Worm (Caenorhabditis elegans): Measurements from ENCODE around the gene C33F10.12.

Gene C33F10.12

ce11 chrII:4806261-4806660 lies 31.3 kb downstream of the C33F10.12 start:
- TF ChIP-seq che-1 (tag; optimal IDR thresholded peaks at IDR 0.05) = no peak
- no peak for TF ChIP-seq ttx-3 (tag; optimal IDR thresholded peaks at IDR 0.05)
- TF ChIP-seq nhr-11 (tag; optimal IDR thresholded peaks at IDR 0.05) = no peak

- TF ChIP-seq rnt-1 (tag; optimal IDR thresholded peaks at IDR 0.05) = peak; percentile 52
- TF ChIP-seq unc-55 (GFP tag; optimal IDR thresholded peaks at IDR 0.05) = peak; percentile 61
- TF ChIP-seq pha-4 (tag; optimal IDR thresholded peaks at IDR 0.05) = no peak
- no peak for TF ChIP-seq ceh-31 (tag; optimal IDR thresholded peaks at IDR 0.05)
- no peak for TF ChIP-seq unc-3 (GFP tag; conservative IDR thresholded peaks at IDR 0.05)
- TF ChIP-seq unc-3 (tag; optimal IDR thresholded peaks at IDR 0.05) = no peak
Measured at ce11 chrII:4805799-4806198, 31.8 kb downstream of the C33F10.12 start.

- TF ChIP-seq elt-2 (tag; optimal IDR thresholded peaks at IDR 0.05) (peak; percentile 80), hlh-15 (tag; optimal IDR thresholded peaks at IDR 0.05) (no peak)
Measured at ce11 chrII:4802917-4803316, 34.6 kb downstream of the C33F10.12 start.

- TF ChIP-seq hlh-8 (tag; optimal IDR thresholded peaks at IDR 0.05) = no peak
- TF ChIP-seq pqm-1 (tag; optimal IDR thresholded peaks at IDR 0.05) = no peak
- TF ChIP-seq madf-2 (tag; optimal IDR thresholded peaks at IDR 0.05) = no peak
- no peak for TF ChIP-seq ceh-2 (tag; optimal IDR thresholded peaks at IDR 0.05)
- TF ChIP-seq Y22D7AL.16 (tag; optimal IDR thresholded peaks at IDR 0.05) = no peak
- TF ChIP-seq ceh-22 (tag; optimal IDR thresholded peaks at IDR 0.05) = no peak
Measured at ce11 chrII:4800524-4800923, 37.0 kb downstream of the C33F10.12 start.

- no peak for TF ChIP-seq ceh-2 (tag; optimal IDR thresholded peaks at IDR 0.05)
- no peak for TF ChIP-seq hlh-13 (GFP tag; optimal IDR thresholded peaks at IDR 0.05)
- no peak for TF ChIP-seq pha-4 (tag; optimal IDR thresholded peaks at IDR 0.05)
- TF ChIP-seq sox-2 (GFP tag; IDR thresholded peaks at IDR 0.05) = no peak
- no peak for TF ChIP-seq odd-2 (tag; optimal IDR thresholded peaks at IDR 0.05)
- no peak for TF ChIP-seq unc-86 (tag; optimal IDR thresholded peaks at IDR 0.05)
- TF ChIP-seq tbx-7 (tag; optimal IDR thresholded peaks at IDR 0.05) = no peak
- TF ChIP-seq madf-2 (tag; optimal IDR thresholded peaks at IDR 0.05) = no peak
Measured at ce11 chrII:4797071-4797470, 40.5 kb downstream of the C33F10.12 start, which contains the start of gene C33F10.14. C33F10.14 (plus strand) TSS chrII:4797371.

- TF ChIP-seq Y22D7AL.16 (tag; optimal IDR thresholded peaks at IDR 0.05) (no peak), sox-4 (tag; optimal IDR thresholded peaks at IDR 0.05) (no peak), ahr-1 (tag; optimal IDR thresholded peaks at IDR 0.05) (no peak), hlh-13 (GFP tag; optimal IDR thresholded peaks at IDR 0.05) (no peak), nfya-1 (tag; optimal IDR thresholded peaks at IDR 0.05) (no peak)
Measured at ce11 chrII:4795461-4795860, 42.1 kb downstream of the C33F10.12 start, which contains the start of gene C33F10.4. C33F10.4 (plus strand) TSS chrII:4795761.

- TF ChIP-seq dve-1 (tag; optimal IDR thresholded peaks at IDR 0.05) = no peak
- TF ChIP-seq ref-2 (tag; optimal IDR thresholded peaks at IDR 0.05) = no peak
- TF ChIP-seq sox-4 (tag; optimal IDR thresholded peaks at IDR 0.05) = no peak
- TF ChIP-seq ets-4 (tag; optimal IDR thresholded peaks at IDR 0.05) = no peak
- no peak for TF ChIP-seq ceh-48 (tag; optimal IDR thresholded peaks at IDR 0.05)
Measured at ce11 chrII:4793320-4793719, 44.2 kb downstream of the C33F10.12 start.

ce11 chrII:4791272-4791671 lies 46.3 kb downstream of the C33F10.12 start, which contains the start of gene F26G1.1:
F26G1.1 (plus strand) TSS chrII:4791618.
- TF ChIP-seq hlh-6 (tag; optimal IDR thresholded peaks at IDR 0.05) (no peak), fkh-6 (tag; optimal IDR thresholded peaks at IDR 0.05) (peak; percentile 14), npax-4 (tag; optimal IDR thresholded peaks at IDR 0.05) (peak; percentile 17), hlh-8 (tag; optimal IDR thresholded peaks at IDR 0.05) (peak; percentile 90), pha-2 (tag; optimal IDR thresholded peaks at IDR 0.05) (peak; percentile 39), zip-5 (tag; optimal IDR thresholded peaks at IDR 0.05) (peak; percentile 83), che-1 (tag; optimal IDR thresholded peaks at IDR 0.05) (peak; percentile 28), unc-3 (GFP tag; conservative IDR thresholded peaks at IDR 0.05) (no peak), unc-3 (tag; optimal IDR thresholded peaks at IDR 0.05) (no peak), elt-4 (tag; optimal IDR thresholded peaks at IDR 0.05) (no peak), pros-1 (tag; optimal IDR thresholded peaks at IDR 0.05) (no peak), tbx-2 (tag; optimal IDR thresholded peaks at IDR 0.05) (peak; percentile 92), ceh-14 (tag; optimal IDR thresholded peaks at IDR 0.05) (peak; percentile 83), ets-4 (tag; optimal IDR thresholded peaks at IDR 0.05) (peak; percentile 94), ztf-16 (tag; optimal IDR thresholded peaks at IDR 0.05) (peak; percentile 43), unc-55 (GFP tag; optimal IDR thresholded peaks at IDR 0.05) (no peak), pat-9 (tag; optimal IDR thresholded peaks at IDR 0.05) (no peak), fax-1 (tag; optimal IDR thresholded peaks at IDR 0.05) (peak; percentile 57)
